Fruit fly (Drosophila melanogaster): ENCODE results near the gene spz.

Gene spz

DNA sequence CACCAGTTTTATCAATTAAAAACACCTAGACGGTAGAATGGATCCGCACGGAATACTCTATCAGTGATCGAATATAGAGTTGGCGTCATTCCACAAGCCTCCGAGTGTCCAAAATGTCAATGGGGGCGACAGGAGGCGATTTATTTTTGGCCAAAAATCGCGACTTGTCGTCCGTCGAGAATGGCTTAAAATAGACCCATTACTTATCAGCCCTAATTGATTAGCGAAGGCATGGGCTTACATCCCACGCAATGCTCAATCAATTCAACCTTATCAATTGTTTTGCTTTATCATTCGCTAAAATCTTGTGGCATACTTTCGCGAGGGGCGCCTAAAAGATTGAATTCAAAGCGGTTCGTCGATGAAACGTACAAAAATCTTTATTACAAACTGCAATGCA is 38.2 kb upstream of the spz start:
- no peak for TF ChIP-seq CG10348 (GFP tag; IDR thresholded peaks at IDR 0.05)

DNA sequence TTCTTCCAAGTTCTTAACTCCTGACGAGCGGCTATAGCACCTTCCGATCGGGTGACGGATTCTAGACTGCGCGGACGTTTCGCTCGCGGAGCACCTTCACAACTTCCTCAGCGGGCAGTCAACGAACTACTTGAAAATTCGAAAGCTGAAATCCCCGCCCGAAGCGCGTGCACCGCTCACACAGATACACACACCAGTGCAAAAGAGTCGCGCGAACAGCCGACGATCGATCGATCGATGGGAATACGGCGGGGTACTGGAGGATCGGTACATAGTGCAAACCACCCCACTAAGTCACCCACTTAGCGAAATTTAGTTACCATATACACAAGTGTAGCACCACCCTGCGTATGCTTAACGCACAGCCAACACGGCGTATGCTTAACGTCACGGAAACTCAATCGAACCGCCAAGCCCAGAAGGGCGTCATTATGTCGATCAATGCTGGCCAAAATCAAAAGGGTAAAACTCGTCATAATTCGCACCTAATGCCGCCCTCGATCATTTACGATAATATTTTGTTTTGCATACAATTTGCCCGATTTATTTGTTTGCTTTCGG is 36.3 kb upstream of the spz start, which contains the start of gene CAH9:
Gene CAH9, minus strand, starts transcription at position 51 of the 561 bp plus-strand sequence.
- no peak for TF ChIP-seq CG8301 (tag; optimal IDR thresholded peaks at IDR 0.05)
- no peak for TF ChIP-seq CG10348 (GFP tag; IDR thresholded peaks at IDR 0.05)
- TF ChIP-seq D1 (tag; optimal IDR thresholded peaks at IDR 0.05) = no peak
- no peak for TF ChIP-seq Pif1B (GFP tag; optimal IDR thresholded peaks at IDR 0.05)

DNA sequence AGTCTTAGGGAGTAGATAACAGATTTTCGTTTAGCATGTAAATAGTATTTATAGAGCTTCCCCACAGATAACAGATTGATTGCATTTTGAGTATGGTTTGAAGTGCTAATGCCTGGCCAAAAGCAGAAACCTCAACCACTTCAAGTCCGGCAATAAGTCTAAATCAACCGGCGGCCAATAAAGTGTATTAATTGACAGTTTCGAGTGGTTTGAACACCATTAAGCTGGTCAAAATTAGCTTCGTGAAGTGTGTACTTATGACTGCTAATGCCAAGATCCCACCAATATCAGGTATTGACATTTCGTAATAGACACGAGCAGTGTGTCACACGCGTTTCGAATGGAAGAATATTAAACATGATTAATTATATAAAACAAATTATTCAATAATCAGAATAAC is 35.6 kb upstream of the spz start:
- no peak for TF ChIP-seq CG9948 (tag; optimal IDR thresholded peaks at IDR 0.05)
- no peak for TF ChIP-seq CG4496 (GFP tag; IDR thresholded peaks at IDR 0.05)
- no peak for TF ChIP-seq CG12605 (GFP tag; IDR thresholded peaks at IDR 0.05)
- TF ChIP-seq CG32121 (GFP tag; IDR thresholded peaks at IDR 0.05) = no peak
- no peak for TF ChIP-seq Snoo (tag; optimal IDR thresholded peaks at IDR 0.05)
- TF ChIP-seq Pif1B (GFP tag; optimal IDR thresholded peaks at IDR 0.05) = no peak
- TF ChIP-seq Ets98B (GFP tag; IDR thresholded peaks at IDR 0.05) = no peak
- no peak for TF ChIP-seq CG8159 (tag; optimal IDR thresholded peaks at IDR 0.05)
- no peak for TF ChIP-seq CG13204 (GFP tag; optimal IDR thresholded peaks at IDR 0.05)
- no peak for TF ChIP-seq CG15710 (tag; optimal IDR thresholded peaks at IDR 0.05)

DNA sequence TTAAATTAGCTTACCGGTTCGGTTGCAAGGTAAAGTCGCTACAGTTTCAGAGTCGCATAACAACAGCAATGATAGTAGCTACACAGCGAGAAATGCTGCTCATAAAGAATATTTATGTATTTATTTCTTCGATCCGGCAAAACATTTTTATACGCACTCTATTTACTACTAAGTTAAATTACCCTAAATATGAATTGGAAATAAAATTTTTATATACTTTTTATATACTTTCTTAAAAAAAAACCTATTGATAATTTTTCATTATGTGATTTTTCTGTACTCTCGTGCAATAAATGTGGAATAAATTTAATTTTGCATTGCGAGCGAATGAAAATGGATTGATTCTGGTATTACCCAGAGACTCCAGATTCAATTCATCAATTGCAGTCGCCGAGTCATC is 31.1 kb upstream of the spz start, which contains the start of gene Jhbp11:
Gene Jhbp11, plus strand, starts transcription at position 301 of the 400 bp plus-strand sequence.
- no peak for TF ChIP-seq CG4496 (GFP tag; IDR thresholded peaks at IDR 0.05)
- TF ChIP-seq CG17806 (tag; optimal IDR thresholded peaks at IDR 0.05) = peak; percentile 14
- TF ChIP-seq CG8301 (tag; optimal IDR thresholded peaks at IDR 0.05) = no peak
- TF ChIP-seq CG14655 (GFP tag; optimal IDR thresholded peaks at IDR 0.05) = peak; percentile 15
- peak; percentile 28 for TF ChIP-seq CG8159 (tag; optimal IDR thresholded peaks at IDR 0.05)

DNA sequence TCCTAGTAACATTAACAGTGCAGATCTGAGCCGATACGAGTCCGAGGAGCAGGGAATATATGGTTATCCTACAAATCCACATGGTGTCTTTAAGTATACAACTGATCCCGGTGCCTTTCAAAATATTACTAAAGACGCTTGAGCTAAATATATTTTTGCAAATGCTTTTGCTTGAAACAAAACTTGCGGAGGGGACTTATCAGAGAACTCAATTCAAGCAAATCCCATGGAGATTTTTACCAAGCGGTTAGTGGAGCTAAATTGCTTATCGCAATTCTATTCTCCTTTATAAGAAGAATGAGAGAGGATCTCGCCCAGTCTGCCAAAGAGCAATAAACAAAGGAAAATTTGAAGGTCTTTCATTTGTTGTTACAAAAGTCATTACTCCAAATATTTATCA is 29.7 kb upstream of the spz start, which contains the start of gene eater:
Gene eater, minus strand, starts transcription at position 101 of the 400 bp plus-strand sequence.
- TF ChIP-seq fd96Ca (GFP tag; IDR thresholded peaks at IDR 0.05) (no peak), Ets98B (GFP tag; IDR thresholded peaks at IDR 0.05) (no peak), CG8159 (tag; optimal IDR thresholded peaks at IDR 0.05) (no peak), D1 (tag; optimal IDR thresholded peaks at IDR 0.05) (no peak), EcR (GFP tag; optimal IDR thresholded peaks at IDR 0.05) (no peak)

DNA sequence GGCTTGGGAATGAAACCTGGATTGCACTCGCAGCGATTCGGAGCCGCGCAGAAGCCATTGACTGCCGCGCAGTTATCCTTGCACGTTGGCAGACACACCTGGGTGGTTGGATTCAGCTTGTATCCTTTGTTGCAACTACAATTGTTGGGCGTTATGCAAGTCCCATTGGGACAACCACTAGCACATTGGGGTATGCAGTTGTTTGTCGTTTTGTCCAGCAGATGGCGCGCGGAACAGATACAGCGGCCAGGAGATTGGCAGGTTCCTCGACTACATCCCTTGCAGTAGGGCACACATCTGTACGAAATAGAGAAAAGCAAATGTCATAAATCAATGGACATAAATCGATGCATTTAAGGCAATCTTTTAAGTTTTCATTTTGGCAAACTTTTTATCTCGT is 28.8 kb upstream of the spz start:
- TF ChIP-seq CG9948 (tag; optimal IDR thresholded peaks at IDR 0.05) (no peak), CG14655 (GFP tag; optimal IDR thresholded peaks at IDR 0.05) (no peak), CG10348 (GFP tag; IDR thresholded peaks at IDR 0.05) (no peak), CG34367 (tag; optimal IDR thresholded peaks at IDR 0.05) (no peak), D1 (tag; optimal IDR thresholded peaks at IDR 0.05) (no peak), Ets98B (GFP tag; IDR thresholded peaks at IDR 0.05) (no peak), CG32121 (GFP tag; IDR thresholded peaks at IDR 0.05) (no peak), CG13204 (GFP tag; optimal IDR thresholded peaks at IDR 0.05) (no peak), fd96Ca (GFP tag; IDR thresholded peaks at IDR 0.05) (no peak), gl (tag; optimal IDR thresholded peaks at IDR 0.05) (no peak), CG15710 (tag; optimal IDR thresholded peaks at IDR 0.05) (no peak), Snoo (tag; optimal IDR thresholded peaks at IDR 0.05) (no peak), EcR (GFP tag; optimal IDR thresholded peaks at IDR 0.05) (no peak), CG4496 (GFP tag; IDR thresholded peaks at IDR 0.05) (no peak), CG8301 (tag; optimal IDR thresholded peaks at IDR 0.05) (no peak), CG17806 (tag; optimal IDR thresholded peaks at IDR 0.05) (no peak), rn (GFP tag; IDR thresholded peaks at IDR 0.05) (no peak), CG8159 (tag; optimal IDR thresholded peaks at IDR 0.05) (no peak), Pif1B (GFP tag; optimal IDR thresholded peaks at IDR 0.05) (no peak)

DNA sequence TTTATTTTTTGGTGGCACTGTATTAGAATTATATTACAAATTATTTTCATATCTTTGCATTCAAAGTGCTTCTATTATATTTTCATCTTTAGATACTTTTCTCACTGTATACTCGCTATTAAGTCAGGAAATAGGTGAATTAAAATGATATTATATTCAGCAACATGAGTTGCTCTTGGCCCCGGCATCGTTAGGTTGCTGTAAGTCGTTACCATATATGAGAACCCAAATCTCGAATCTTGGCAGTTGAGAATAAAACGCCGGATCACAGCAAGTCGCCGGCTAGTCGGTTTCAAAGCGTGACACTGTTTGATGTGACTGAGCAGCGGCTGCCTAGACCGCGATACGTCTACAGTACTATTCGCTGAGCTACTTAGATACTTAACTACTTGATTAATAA is 24.4 kb upstream of the spz start, which contains the start of gene CG14259:
Gene CG14259, plus strand, starts transcription at position 301 of the 400 bp plus-strand sequence.
- no peak for TF ChIP-seq CG4496 (GFP tag; IDR thresholded peaks at IDR 0.05)
- TF ChIP-seq CG12605 (GFP tag; IDR thresholded peaks at IDR 0.05) = no peak
- TF ChIP-seq Snoo (tag; optimal IDR thresholded peaks at IDR 0.05) = no peak
- TF ChIP-seq fd96Ca (GFP tag; IDR thresholded peaks at IDR 0.05) = no peak
- TF ChIP-seq gl (tag; optimal IDR thresholded peaks at IDR 0.05) = no peak
- no peak for TF ChIP-seq CG8301 (tag; optimal IDR thresholded peaks at IDR 0.05)
- TF ChIP-seq CG17806 (tag; optimal IDR thresholded peaks at IDR 0.05) = no peak
- TF ChIP-seq rn (GFP tag; IDR thresholded peaks at IDR 0.05) = no peak
- TF ChIP-seq CG14655 (GFP tag; optimal IDR thresholded peaks at IDR 0.05) = no peak
- no peak for TF ChIP-seq CG13204 (GFP tag; optimal IDR thresholded peaks at IDR 0.05)
- TF ChIP-seq CG15710 (tag; optimal IDR thresholded peaks at IDR 0.05) = no peak
- no peak for TF ChIP-seq Pif1A (GFP tag; optimal IDR thresholded peaks at IDR 0.05)
- no peak for TF ChIP-seq EcR (GFP tag; optimal IDR thresholded peaks at IDR 0.05)
- no peak for TF ChIP-seq Ets98B (GFP tag; IDR thresholded peaks at IDR 0.05)
- TF ChIP-seq CG32121 (GFP tag; IDR thresholded peaks at IDR 0.05) = no peak

All from whole organism, pupa.